Worm (Caenorhabditis elegans) whole organism, late embryonic: Measurements from ENCODE around the gene rps-2.
A peak's percentile ranks its signal among the peaks of the same experiment; 100 is the strongest.

Experiments
- C08G9.2 ChIP-seq: sonication (generic microtip); optimal IDR thresholded peaks from 2 replicates; lab custom pipeline; 2016; ENCODE audit warnings: mild to moderate bottlenecking, missing genetic modification characterization, moderate library complexity, missing compliant biosample characterization
- F13H6.1 ChIP-seq: sonication (generic microtip); optimal IDR thresholded peaks from 2 replicates; lab custom pipeline; 2016; ENCODE audit warnings: missing genetic modification characterization, missing compliant biosample characterization
- K09A11.1 ChIP-seq: sonication (generic microtip); optimal IDR thresholded peaks from 2 replicates; lab custom pipeline; 2017; ENCODE audit warnings: antibody characterized with exemption, mild to moderate bottlenecking, missing genetic modification characterization, missing compliant biosample characterization; ENCODE audit not compliant: insufficient read depth
- ahr-1 ChIP-seq: sonication (generic microtip); optimal IDR thresholded peaks from 2 replicates; lab custom pipeline; 2016; ENCODE audit warnings: missing genetic modification characterization, missing compliant biosample characterization
- ceh-14 ChIP-seq: sonication (generic microtip); optimal IDR thresholded peaks from 2 replicates; lab custom pipeline; 2016; ENCODE audit warnings: missing genotype, missing genetic modification characterization, missing compliant biosample characterization
- ceh-18 ChIP-seq: sonication (generic microtip); optimal IDR thresholded peaks from 2 replicates; lab custom pipeline; 2016; ENCODE audit warnings: missing genetic modification characterization, missing compliant biosample characterization
- ceh-2 ChIP-seq: sonication (generic microtip); optimal IDR thresholded peaks from 2 replicates; lab custom pipeline; 2016; ENCODE audit warnings: missing genotype, missing genetic modification characterization, missing compliant biosample characterization
- ceh-24 ChIP-seq: sonication (generic microtip); optimal IDR thresholded peaks from 2 replicates; lab custom pipeline; 2016; ENCODE audit warnings: mild to moderate bottlenecking, missing genetic modification characterization, missing compliant biosample characterization
- ceh-31 ChIP-seq: sonication (generic microtip); optimal IDR thresholded peaks from 2 replicates; lab custom pipeline; 2016; ENCODE audit warnings: missing genetic modification characterization, missing compliant biosample characterization
- ceh-34 ChIP-seq: sonication (generic microtip); optimal IDR thresholded peaks from 2 replicates; lab custom pipeline; 2016; ENCODE audit warnings: mild to moderate bottlenecking, missing genetic modification characterization, missing compliant biosample characterization
- ceh-45 ChIP-seq: fragments of 200-800 bp; sonication (Bioruptor generic); IDR thresholded peaks from 2 replicates; pipeline ENCODE4 v1.3.6; 2022; ENCODE audit warnings: missing genetic modification reagents, missing genetic modification characterization, missing compliant biosample characterization
- dmd-4 ChIP-seq: sonication (generic microtip); optimal IDR thresholded peaks from 2 replicates; lab custom pipeline; 2016; ENCODE audit warnings: borderline replicate concordance, missing genetic modification characterization, missing compliant biosample characterization
- elt-2 ChIP-seq: sonication (generic microtip); optimal IDR thresholded peaks from 2 replicates; lab custom pipeline; 2016; ENCODE audit warnings: missing genetic modification reagents, missing genetic modification characterization, missing compliant biosample characterization
- elt-4 ChIP-seq: sonication (generic microtip); optimal IDR thresholded peaks from 2 replicates; lab custom pipeline; 2016; ENCODE audit warnings: missing genetic modification characterization, missing compliant biosample characterization
- ets-4 ChIP-seq: sonication (generic microtip); optimal IDR thresholded peaks from 2 replicates; lab custom pipeline; 2016; ENCODE audit warnings: missing genetic modification characterization, missing compliant biosample characterization
- fax-1 ChIP-seq: sonication (generic microtip); optimal IDR thresholded peaks from 2 replicates; lab custom pipeline; 2016; ENCODE audit warnings: missing genotype, missing genetic modification characterization, missing compliant biosample characterization
- fkh-6 ChIP-seq: sonication (generic microtip); optimal IDR thresholded peaks from 2 replicates; lab custom pipeline; 2016; ENCODE audit warnings: missing genetic modification characterization, missing compliant biosample characterization
- hlh-13 ChIP-seq: fragments of 200-800 bp; sonication (Bioruptor generic); optimal IDR thresholded peaks from 2 replicates; lab custom pipeline; 2018; ENCODE audit warnings: mild to moderate bottlenecking, missing genetic modification characterization, missing compliant biosample characterization
- hlh-15 ChIP-seq: sonication (generic microtip); optimal IDR thresholded peaks from 2 replicates; lab custom pipeline; 2016; ENCODE audit warnings: missing genetic modification characterization, missing compliant biosample characterization
- madf-2 ChIP-seq: sonication (generic microtip); optimal IDR thresholded peaks from 2 replicates; lab custom pipeline; 2017; ENCODE audit warnings: missing genetic modification characterization, missing compliant biosample characterization
- mec-3 ChIP-seq: sonication (generic microtip); optimal IDR thresholded peaks from 2 replicates; lab custom pipeline; 2016; ENCODE audit warnings: borderline replicate concordance, missing genetic modification characterization, missing compliant biosample characterization
- nfya-1 ChIP-seq: sonication (generic microtip); optimal IDR thresholded peaks from 2 replicates; lab custom pipeline; 2017; ENCODE audit warnings: missing genetic modification characterization, mild to moderate bottlenecking, missing compliant biosample characterization, antibody characterized with exemption, moderate library complexity
- ref-2 ChIP-seq: sonication (generic microtip); optimal IDR thresholded peaks from 2 replicates; lab custom pipeline; 2016; ENCODE audit warnings: missing genetic modification characterization, missing compliant biosample characterization
- rnt-1 ChIP-seq: sonication (generic microtip); optimal IDR thresholded peaks from 2 replicates; lab custom pipeline; 2016; ENCODE audit warnings: missing genetic modification characterization, missing compliant biosample characterization
- sox-4 ChIP-seq: sonication (generic microtip); optimal IDR thresholded peaks from 2 replicates; lab custom pipeline; 2017; ENCODE audit warnings: mild to moderate bottlenecking, missing genetic modification characterization, inconsistent platforms, missing compliant biosample characterization
- tbx-2 ChIP-seq: sonication (generic microtip); optimal IDR thresholded peaks from 2 replicates; lab custom pipeline; 2016; ENCODE audit warnings: missing genetic modification characterization, missing compliant biosample characterization
- tbx-7 ChIP-seq: sonication (generic microtip); optimal IDR thresholded peaks from 2 replicates; lab custom pipeline; 2016; ENCODE audit warnings: missing genotype, missing genetic modification characterization, missing compliant biosample characterization
- ttx-3 ChIP-seq: sonication (generic microtip); optimal IDR thresholded peaks from 2 replicates; lab custom pipeline; 2016; ENCODE audit warnings: missing genetic modification reagents, missing genetic modification characterization, missing compliant biosample characterization
- unc-3 ChIP-seq, 2 experiments: fragments of 200-800 bp in 1 of 2; sonication (Bioruptor generic) in 1 of 2; sonication (generic microtip) in 1 of 2; conservative IDR thresholded peaks in 1 of 2; optimal IDR thresholded peaks in 1 of 2; 2 replicates each; pipeline versions ENCODE4 v1.3.6 to Lab custom; 2016 to 2022; ENCODE audit warnings: missing compliant biosample characterization in 2 of 2, missing genetic modification characterization in 2 of 2, missing genetic modification reagents in 1 of 2
- unc-42 ChIP-seq: sonication (generic microtip); optimal IDR thresholded peaks from 2 replicates; lab custom pipeline; 2016; ENCODE audit warnings: missing genotype, missing genetic modification characterization, missing compliant biosample characterization
- unc-55 ChIP-seq: sonication (generic microtip); optimal IDR thresholded peaks from 2 replicates; lab custom pipeline; 2017; ENCODE audit warnings: missing biosample characterization, missing genetic modification reagents, missing genetic modification characterization
- unc-86 ChIP-seq: sonication (generic microtip); optimal IDR thresholded peaks from 2 replicates; lab custom pipeline; 2016; ENCODE audit warnings: missing genetic modification characterization, missing compliant biosample characterization
- zip-5 ChIP-seq: sonication (generic microtip); optimal IDR thresholded peaks from 2 replicates; lab custom pipeline; 2016; ENCODE audit warnings: missing genetic modification characterization, missing compliant biosample characterization

Gene rps-2

ce11 chrIV:7948290-7948689, 22.1 kb upstream of the rps-2 start, which contains the start of gene mcm-3AP:
mcm-3AP (plus strand) TSS chrIV:7948672.
- peak; percentile 6 for TF ChIP-seq dmd-4 (tag; lab: Kevin White, UChicago)
- peak; percentile 11 for TF ChIP-seq nfya-1 (tag; lab: Kevin White, UChicago)
- TF ChIP-seq tbx-2 (tag; lab: Kevin White, UChicago) = peak; percentile 59
- peak; percentile 43; the same call in 1 of the 2 replicates for TF ChIP-seq ceh-45 (GFP tag; lab: Robert Waterston, UW)
- peak; percentile 5 for TF ChIP-seq elt-2 (tag; lab: Kevin White, UChicago)
- TF ChIP-seq ceh-31 (tag; lab: Kevin White, UChicago) = peak; percentile 72
- peak; percentile 53 for TF ChIP-seq C08G9.2 (tag; lab: Kevin White, UChicago)
- peak; percentile 8 for TF ChIP-seq ceh-18 (tag; lab: Kevin White, UChicago)
- TF ChIP-seq zip-5 = peak; percentile 11
- TF ChIP-seq F13H6.1 (tag; lab: Kevin White, UChicago) = peak; percentile 9
- TF ChIP-seq, all 69 proteins: peak for 10; not testable (repeated sequence) for 59

ce11 chrIV:7946899-7947499, 20.8 kb upstream of the rps-2 start, which contains the start of gene F20D12.12:
F20D12.12 (plus strand) TSS chrIV:7947440.
- peak; percentile 32 for TF ChIP-seq unc-86 (tag; lab: Kevin White, UChicago)
- peak; percentile 68 for TF ChIP-seq ceh-14 (tag; lab: Kevin White, UChicago)
- peak; percentile 58; the same call in 1 of the 2 replicates for TF ChIP-seq ceh-45 (GFP tag; lab: Robert Waterston, UW)
- peak; percentile 68 for TF ChIP-seq ref-2 (tag; lab: Kevin White, UChicago)
- TF ChIP-seq mec-3 (tag; lab: Kevin White, UChicago) = peak; percentile 22
- TF ChIP-seq ceh-31 (tag; lab: Kevin White, UChicago) = peak; percentile 85
- TF ChIP-seq hlh-15 (tag; lab: Kevin White, UChicago) = peak; percentile 4
- TF ChIP-seq tbx-2 (tag; lab: Kevin White, UChicago) = peak; percentile 81
- TF ChIP-seq ets-4 (tag; lab: Kevin White, UChicago) = peak; percentile 56
- TF ChIP-seq ttx-3 (tag; lab: Kevin White, UChicago) = peak; percentile 46
- peak; percentile 44 for TF ChIP-seq elt-2 (tag; lab: Kevin White, UChicago)
- TF ChIP-seq rnt-1 (tag; lab: Kevin White, UChicago) = peak; percentile 79
- TF ChIP-seq fax-1 (tag; lab: Kevin White, UChicago) = peak; percentile 46
- TF ChIP-seq fkh-6 = peak; percentile 31
- peak; percentile 34; the same call in 1 of the 2 replicates for TF ChIP-seq unc-3 (GFP tag; conservative IDR thresholded peaks at IDR 0.05; lab: Robert Waterston, UW)
- TF ChIP-seq unc-3 (tag; optimal IDR thresholded peaks at IDR 0.05; lab: Kevin White, UChicago) = peak; percentile 32
- TF ChIP-seq ceh-2 (tag; lab: Kevin White, UChicago) = peak; percentile 45
- TF ChIP-seq ahr-1 = peak; percentile 14
- TF ChIP-seq tbx-7 (tag; lab: Kevin White, UChicago) = peak; percentile 64
- TF ChIP-seq nfya-1 (tag; lab: Kevin White, UChicago) = peak; percentile 72
- TF ChIP-seq C08G9.2 (tag; lab: Kevin White, UChicago) = peak; percentile 66
- TF ChIP-seq zip-5 = peak; percentile 51
- peak; percentile 50 for TF ChIP-seq F13H6.1 (tag; lab: Kevin White, UChicago)
- TF ChIP-seq ceh-18 (tag; lab: Kevin White, UChicago) = peak; percentile 76
- peak; percentile 72 for TF ChIP-seq ceh-34 (tag; lab: Kevin White, UChicago)
- peak; percentile 67 for TF ChIP-seq unc-42 (tag; lab: Kevin White, UChicago)

ce11 chrIV:7946457-7946856, 20.3 kb upstream of the rps-2 start, which contains the start of gene czw-1:
czw-1 (minus strand) TSS chrIV:7946825.
- TF ChIP-seq elt-4 (tag; lab: Kevin White, UChicago) (no peak), unc-86 (tag; lab: Kevin White, UChicago) (no peak), tbx-7 (tag; lab: Kevin White, UChicago) (no peak), C08G9.2 (tag; lab: Kevin White, UChicago) (no peak), unc-55 (GFP tag; lab: Kevin White, UChicago) (no peak), madf-2 (tag; lab: Kevin White, UChicago) (no peak), hlh-13 (no peak), hlh-15 (tag; lab: Kevin White, UChicago) (no peak), K09A11.1 (tag; lab: Kevin White, UChicago) (no peak), sox-4 (tag; lab: Kevin White, UChicago) (no peak), ceh-24 (tag; lab: Kevin White, UChicago) (no peak)
